Worm (Caenorhabditis elegans): ENCODE results near the gene cht-3.

- TF ChIP-seq mdl-1 (tag; optimal IDR thresholded peaks at IDR 0.05) = no peak
- no peak for TF ChIP-seq unc-62 (GFP tag; optimal IDR thresholded peaks at IDR 0.05)
- TF ChIP-seq ZK546.5 (tag; optimal IDR thresholded peaks at IDR 0.05) = no peak
- no peak for TF ChIP-seq skn-1 (tag; optimal IDR thresholded peaks at IDR 0.05)
- no peak for TF ChIP-seq nhr-67 (tag; optimal IDR thresholded peaks at IDR 0.05)
These were observed 12.4 kb upstream of the cht-3 start for ce11 chrIV:6991070-6991469.

Data from whole organism, L3 larva.